Worm (Caenorhabditis elegans): ENCODE results near the gene F55C12.2.

- TF ChIP-seq him-1 (tag; optimal IDR thresholded peaks at IDR 0.05): no peak
- TF ChIP-seq dao-5 (tag; optimal IDR thresholded peaks at IDR 0.05): no peak
Observed at ce11 chrII:5896512-5896911, 19.9 kb downstream of the F55C12.2 start.

Data from whole organism, L4/young adult.